Fruit fly (Drosophila melanogaster) whole organism, wandering third instar larva: Measurements from ENCODE around the gene Sfp24Bd.

Source experiments
- Abd-B ChIP-seq: fragments of >200 bp; optimal IDR thresholded peaks from 2 replicates; lab custom pipeline; 2017; ENCODE audit warnings: missing biosample characterization, missing genetic modification characterization
- CG32264 ChIP-seq: fragments of 200-800 bp; sonication (Bioruptor generic); optimal IDR thresholded peaks from 2 replicates; lab custom pipeline; 2016; ENCODE audit warnings: missing biosample characterization, missing genetic modification characterization
- CG9705 ChIP-seq: fragments of 200-800 bp; sonication (Bioruptor generic); optimal IDR thresholded peaks from 2 replicates; lab custom pipeline; 2018; ENCODE audit warnings: missing biosample characterization, mild to moderate bottlenecking, missing genetic modification characterization
- CrebA ChIP-seq: fragments of 200-800 bp; sonication (Bioruptor generic); optimal IDR thresholded peaks from 2 replicates; lab custom pipeline; 2016; ENCODE audit warnings: missing biosample characterization, mild to moderate bottlenecking, missing genetic modification characterization, borderline replicate concordance
- Dfd ChIP-seq: fragments of >200 bp; optimal IDR thresholded peaks from 2 replicates; lab custom pipeline; 2017; ENCODE audit warnings: missing biosample characterization, missing genetic modification characterization
- Dif ChIP-seq: fragments of 200-275, 200-300 bp; sonication (Bioruptor generic); optimal IDR thresholded peaks from 2 replicates; lab custom pipeline; 2018; ENCODE audit warnings: missing biosample characterization, missing genetic modification characterization; ENCODE audit not compliant: partially characterized antibody
- GATAd ChIP-seq: sonication (Bioruptor generic); optimal IDR thresholded peaks from 2 replicates; lab custom pipeline; 2016; ENCODE audit warnings: missing biosample characterization, missing genetic modification characterization
- HLH106 ChIP-seq: fragments of 200-800 bp; optimal IDR thresholded peaks from 3 replicates; lab custom pipeline; 2019; ENCODE audit warnings: missing biosample characterization, mild to moderate bottlenecking, missing genetic modification characterization, moderate library complexity
- Hnf4 ChIP-seq: fragments of 200-800 bp; sonication (Bioruptor generic); optimal IDR thresholded peaks from 2 replicates; lab custom pipeline; 2016; ENCODE audit warnings: missing biosample characterization, mild to moderate bottlenecking, missing genetic modification characterization
- Hr78 ChIP-seq: fragments of >200 bp; optimal IDR thresholded peaks from 2 replicates; lab custom pipeline; 2017; ENCODE audit warnings: missing biosample characterization, missing genetic modification characterization
- Hr83 ChIP-seq: fragments of 200-300 bp; sonication (Bioruptor generic); optimal IDR thresholded peaks from 2 replicates; lab custom pipeline; 2016; ENCODE audit warnings: missing biosample characterization, mild to moderate bottlenecking, missing genetic modification characterization, moderate library complexity; ENCODE audit not compliant: poor library complexity, severe bottlenecking
- Jra ChIP-seq: sonication (Bioruptor generic); optimal IDR thresholded peaks from 2 replicates; lab custom pipeline; 2016; ENCODE audit warnings: missing biosample characterization, missing genetic modification characterization
- Mio ChIP-seq: sonication (Bioruptor generic); optimal IDR thresholded peaks from 2 replicates; lab custom pipeline; 2016; ENCODE audit warnings: missing biosample characterization, missing genetic modification characterization
- Myc ChIP-seq: fragments of >200 bp; optimal IDR thresholded peaks from 2 replicates; lab custom pipeline; 2017
- N ChIP-seq: fragments of >200 bp; optimal IDR thresholded peaks from 2 replicates; lab custom pipeline; 2018; ENCODE audit warnings: missing biosample characterization, missing external identifiers, missing genetic modification characterization
- OdsH ChIP-seq: fragments of 200-800 bp; sonication (Bioruptor generic); optimal IDR thresholded peaks from 2 replicates; lab custom pipeline; 2016; ENCODE audit warnings: missing biosample characterization, mild to moderate bottlenecking, missing genetic modification characterization
- Rel ChIP-seq, 2 experiments: fragments of 200-800 bp; sonication (Bioruptor generic) in 1 of 2; optimal IDR thresholded peaks; 2 replicates in 1 of 2; 3 replicates in 1 of 2; lab custom pipeline; 2016 to 2019; ENCODE audit warnings: mild to moderate bottlenecking in 2 of 2, missing biosample characterization in 2 of 2, missing genetic modification characterization in 2 of 2, moderate library complexity in 1 of 2
- Sp1 ChIP-seq: fragments of 200-800 bp; sonication (Bioruptor generic); optimal IDR thresholded peaks from 3 replicates; lab custom pipeline; 2019; ENCODE audit warnings: missing biosample characterization, mild to moderate bottlenecking, missing genetic modification characterization, moderate library complexity
- Vsx2 ChIP-seq: fragments of 200-300, 225-300 bp; sonication (Bioruptor generic); optimal IDR thresholded peaks from 2 replicates; lab custom pipeline; 2018; ENCODE audit warnings: missing biosample characterization, missing genetic modification characterization; ENCODE audit not compliant: partially characterized antibody
- br ChIP-seq: fragments of 200-800 bp; sonication (Bioruptor generic); optimal IDR thresholded peaks from 2 replicates; lab custom pipeline; 2016; ENCODE audit warnings: missing biosample characterization, missing genetic modification characterization
- brk ChIP-seq: fragments of 200-800 bp; sonication (Bioruptor generic); optimal IDR thresholded peaks from 2 replicates; lab custom pipeline; 2016; ENCODE audit warnings: missing biosample characterization, mild to moderate bottlenecking, missing genetic modification characterization
- dl ChIP-seq, 2 experiments: fragments of 175-275, 200-275 bp in 1 of 2; fragments of 200-275 bp in 1 of 2; sonication (Bioruptor generic); optimal IDR thresholded peaks; lab custom pipeline; 2018; ENCODE audit warnings: mild to moderate bottlenecking in 2 of 2, missing biosample characterization in 2 of 2, missing genetic modification characterization in 2 of 2, moderate library complexity in 2 of 2; ENCODE audit not compliant: partially characterized antibody in 2 of 2, insufficient read depth in 1 of 2
- dmrt93B ChIP-seq: fragments of 200-800 bp; sonication (Bioruptor generic); optimal IDR thresholded peaks from 2 replicates; lab custom pipeline; 2018; ENCODE audit warnings: missing biosample characterization, mild to moderate bottlenecking, missing genetic modification characterization
- dsf ChIP-seq: sonication (Bioruptor generic); optimal IDR thresholded peaks from 2 replicates; lab custom pipeline; 2016; ENCODE audit warnings: missing biosample characterization, missing genetic modification characterization, borderline replicate concordance
- ey ChIP-seq: fragments of 200-800 bp; sonication (Bioruptor generic); optimal IDR thresholded peaks from 2 replicates; lab custom pipeline; 2016; ENCODE audit warnings: missing biosample characterization, missing genetic modification characterization
- foxo ChIP-seq, 2 experiments: fragments of 200-800 bp; sonication (Bioruptor generic); optimal IDR thresholded peaks; 2 replicates in 1 of 2; 3 replicates in 1 of 2; lab custom pipeline; 2016 to 2017; ENCODE audit warnings: missing biosample characterization in 2 of 2, missing genetic modification characterization in 2 of 2
- fru ChIP-seq: fragments of 200-800 bp; sonication (Bioruptor generic); optimal IDR thresholded peaks from 3 replicates; lab custom pipeline; 2016; ENCODE audit warnings: missing biosample characterization, mild to moderate bottlenecking, missing genetic modification characterization
- h ChIP-seq: fragments of 200-800 bp; sonication (Bioruptor generic); optimal IDR thresholded peaks from 3 replicates; lab custom pipeline; 2016; ENCODE audit warnings: missing biosample characterization, mild to moderate bottlenecking, missing genetic modification characterization
- jim ChIP-seq: fragments of 175-275, 200-325 bp; sonication (Bioruptor generic); optimal IDR thresholded peaks from 2 replicates; lab custom pipeline; 2016; ENCODE audit warnings: missing biosample characterization, mild to moderate bottlenecking, missing genetic modification characterization
- lola ChIP-seq: fragments of >200 bp; optimal IDR thresholded peaks from 2 replicates; lab custom pipeline; 2017; ENCODE audit warnings: missing biosample characterization, missing genetic modification characterization
- pan ChIP-seq: fragments of >200 bp; optimal IDR thresholded peaks from 2 replicates; lab custom pipeline; 2017
- psq ChIP-seq: fragments of 200-800 bp; sonication (Bioruptor generic); optimal IDR thresholded peaks from 3 replicates; lab custom pipeline; 2017; ENCODE audit warnings: missing biosample characterization, mild to moderate bottlenecking, missing genetic modification characterization, moderate library complexity
- rgr ChIP-seq: fragments of 200-800 bp; sonication (Bioruptor generic); optimal IDR thresholded peaks from 3 replicates; lab custom pipeline; 2016; ENCODE audit warnings: missing biosample characterization, mild to moderate bottlenecking, missing genetic modification characterization
- sage ChIP-seq: fragments of 200-800 bp; sonication (Bioruptor generic); optimal IDR thresholded peaks from 2 replicates; lab custom pipeline; 2016; ENCODE audit warnings: missing biosample characterization, mild to moderate bottlenecking, missing genetic modification characterization
- sv ChIP-seq: fragments of 200-800 bp; sonication (Bioruptor generic); optimal IDR thresholded peaks from 3 replicates; lab custom pipeline; 2016; ENCODE audit warnings: missing biosample characterization, missing genetic modification characterization
- tai ChIP-seq: sonication (Bioruptor generic); optimal IDR thresholded peaks from 2 replicates; lab custom pipeline; 2016; ENCODE audit warnings: missing biosample characterization, missing genetic modification characterization
- usp ChIP-seq: fragments of >200 bp; optimal IDR thresholded peaks from 2 replicates; lab custom pipeline; 2017; ENCODE audit warnings: missing biosample characterization, missing genetic modification characterization
- woc ChIP-seq: sonication (Bioruptor generic); optimal IDR thresholded peaks from 2 replicates; lab custom pipeline; 2016; ENCODE audit warnings: missing biosample characterization, mild to moderate bottlenecking, missing genetic modification characterization

The Sfp24Bd gene

DNA sequence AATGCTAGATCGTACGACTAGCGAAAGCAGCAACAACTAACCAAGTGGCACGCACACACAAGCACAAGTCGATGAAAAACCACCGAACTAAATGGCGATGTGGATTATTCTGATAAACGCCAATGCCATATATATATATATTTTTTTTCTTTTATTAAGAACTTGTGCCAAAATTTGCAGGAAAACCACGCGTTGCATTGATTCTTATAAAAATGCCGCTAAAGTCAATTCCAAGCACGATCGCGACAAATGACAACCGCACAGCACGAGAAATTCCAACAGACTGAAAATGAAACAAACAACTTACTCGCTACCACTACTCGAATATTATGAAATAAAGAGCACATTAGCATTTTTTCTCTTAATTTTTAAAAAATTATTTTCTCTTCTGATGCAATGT is 12.3 kb downstream of the Sfp24Bd start, which contains the start of gene for:
Gene for, minus strand, starts transcription at position 287 of the 400 bp plus-strand sequence.
- TF ChIP-seq Vsx2 (no peak), fru (GFP tag; lab: Kevin White, UChicago) (peak; percentile 14), h (no peak), sv (GFP tag; lab: Kevin White, UChicago) (no peak), brk (GFP tag; lab: Kevin White, UChicago) (no peak), Hnf4 (GFP tag; lab: Kevin White, UChicago) (no peak), Mio (no peak), OdsH (no peak)

DNA sequence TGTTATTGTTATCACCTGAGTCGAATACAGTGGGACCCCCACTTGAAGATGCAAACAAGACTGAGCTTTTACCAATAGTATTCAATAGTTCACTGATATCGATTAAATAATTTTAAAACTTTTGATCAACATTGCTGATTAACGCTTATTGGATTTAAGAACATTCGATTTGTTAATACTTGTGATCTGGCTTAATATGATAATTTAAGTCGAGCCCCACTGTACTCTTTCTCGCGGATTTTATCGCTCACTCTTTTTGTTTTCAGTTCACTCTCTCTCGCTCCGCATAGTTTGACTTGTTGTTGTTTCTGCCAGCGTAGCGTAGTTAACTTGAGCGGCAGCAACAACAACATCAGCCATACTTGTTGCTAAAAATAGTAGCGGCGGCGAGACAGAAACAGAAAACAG is 13.2 kb downstream of the Sfp24Bd start:
- TF ChIP-seq Vsx2 = no peak
- peak; percentile 98 for TF ChIP-seq psq (GFP tag; lab: Kevin White, UChicago)
- peak; percentile 96 for TF ChIP-seq sage
- TF ChIP-seq Mio = peak; percentile 90
- peak; percentile 99 for TF ChIP-seq Hnf4 (GFP tag; lab: Kevin White, UChicago)
- TF ChIP-seq Hr83 (GFP tag; lab: Kevin White, UChicago) = peak; percentile 80
- TF ChIP-seq fru (GFP tag; lab: Kevin White, UChicago) = peak; percentile 99
- TF ChIP-seq Rel (GFP tag; optimal IDR thresholded peaks at IDR 0.05; lab: Kevin White, UChicago) = peak; percentile 93
- peak; percentile 95 for TF ChIP-seq Rel (tag; optimal IDR thresholded peaks at IDR 0.05; lab: Kevin White, UChicago)
- no peak for TF ChIP-seq pan (lab: Kevin White, UChicago)
- peak; percentile 97 to 99 for TF ChIP-seq foxo (GFP tag; optimal IDR thresholded peaks at IDR 0.05; lab: Kevin White, UChicago)
- peak; percentile 72 for TF ChIP-seq GATAd
- peak; percentile 94 for TF ChIP-seq Jra (GFP tag; lab: Kevin White, UChicago)
- no peak for TF ChIP-seq usp
- no peak for TF ChIP-seq Dif (GFP tag; lab: Kevin White, UChicago)
- TF ChIP-seq Hr78 (GFP tag; lab: Kevin White, UChicago) = no peak
- peak; percentile 99 for TF ChIP-seq h
- no peak for TF ChIP-seq N
- TF ChIP-seq brk (GFP tag; lab: Kevin White, UChicago) = peak; percentile 96
- peak; percentile 99 for TF ChIP-seq br (GFP tag; lab: Kevin White, UChicago)
- TF ChIP-seq ey = peak; percentile 99
- peak; percentile 99 for TF ChIP-seq OdsH
- TF ChIP-seq lola (GFP tag; lab: Kevin White, UChicago) = no peak
- TF ChIP-seq dsf (GFP tag; lab: Kevin White, UChicago) = peak; percentile 91
- TF ChIP-seq CG9705 (GFP tag; lab: Kevin White, UChicago) = peak; percentile 99
- TF ChIP-seq HLH106 (tag; lab: Kevin White, UChicago) = peak; percentile 99
- TF ChIP-seq dl (GFP tag; optimal IDR thresholded peaks at IDR 0.05; lab: Kevin White, UChicago; ENCODE audit: insufficient read depth in 1 of 2, partially characterized antibody in 2 of 2) = no peak
- TF ChIP-seq sv (GFP tag; lab: Kevin White, UChicago) = peak; percentile 97
- peak; percentile 99 for TF ChIP-seq woc (GFP tag; lab: Kevin White, UChicago)
- TF ChIP-seq rgr (GFP tag; lab: Kevin White, UChicago) = peak; percentile 99
- TF ChIP-seq Abd-B (GFP tag; lab: Kevin White, UChicago) = no peak
- no peak for TF ChIP-seq Dfd (GFP tag; lab: Kevin White, UChicago)
- TF ChIP-seq CrebA (GFP tag; lab: Kevin White, UChicago) = peak; percentile 96
- peak; percentile 99 for TF ChIP-seq Sp1 (GFP tag; lab: Kevin White, UChicago)
- peak; percentile 96 for TF ChIP-seq CG32264 (GFP tag; lab: Kevin White, UChicago)
- TF ChIP-seq jim = peak; percentile 61
- peak; percentile 97 for TF ChIP-seq dmrt93B (GFP tag; lab: Kevin White, UChicago)
- TF ChIP-seq tai (GFP tag; lab: Kevin White, UChicago) = peak; percentile 96
- TF ChIP-seq Myc (lab: Kevin White, UChicago) = no peak
